Worm (Caenorhabditis elegans): Measurements from ENCODE around the gene ins-1.

ins-1 gene

ce11 chrIV:10453001-10453400 lies 16.5 kb downstream of the ins-1 start, which contains the start of gene F01D4.8:
F01D4.8 (minus strand) TSS chrIV:10453101.
- TF ChIP-seq F37B4.10 (GFP tag; IDR thresholded peaks at IDR 0.05) (no peak), lsl-1 (GFP tag; optimal IDR thresholded peaks at IDR 0.05) (no peak), gei-17 (GFP tag; optimal IDR thresholded peaks at IDR 0.05) (no peak), ccch-3 (GFP tag; optimal IDR thresholded peaks at IDR 0.05) (no peak), egl-44 (GFP tag; IDR thresholded peaks at IDR 0.05) (no peak), lsy-27 (tag; optimal IDR thresholded peaks at IDR 0.05; ENCODE audit: borderline replicate concordance, insufficient read depth) (no peak), rcor-1 (GFP tag; IDR thresholded peaks at IDR 0.05) (no peak), akir-1 (GFP tag; optimal IDR thresholded peaks at IDR 0.05) (no peak), let-607 (tag; optimal IDR thresholded peaks at IDR 0.05) (no peak), tbp1 (GFP tag; optimal IDR thresholded peaks at IDR 0.05) (no peak), hlh-26 (GFP tag; conservative IDR thresholded peaks at IDR 0.05) (no peak), F10E7.11 (tag; optimal IDR thresholded peaks at IDR 0.05) (no peak), F57C9.4 (tag; optimal IDR thresholded peaks at IDR 0.05) (no peak), nhr-27 (tag; optimal IDR thresholded peaks at IDR 0.05) (no peak), F57A8.1 (GFP tag; optimal IDR thresholded peaks at IDR 0.05) (no peak), rpc-1 (optimal IDR thresholded peaks at IDR 0.05) (no peak), rpc-1 (tag; optimal IDR thresholded peaks at IDR 0.05) (no peak)

ce11 chrIV:10457137-10457536 lies 20.6 kb downstream of the ins-1 start, which contains the start of gene srb-17:
srb-17 (minus strand) TSS chrIV:10457237.
- TF ChIP-seq mcd-1 (GFP tag; IDR thresholded peaks at IDR 0.05), result no peak
- TF ChIP-seq ztf-25 (GFP tag; IDR thresholded peaks at IDR 0.05), result no peak
- TF ChIP-seq F55B11.4 (tag; optimal IDR thresholded peaks at IDR 0.05; ENCODE audit: borderline replicate concordance, insufficient read depth), result no peak
- no peak for TF ChIP-seq die-1 (tag; optimal IDR thresholded peaks at IDR 0.05)
- no peak for TF ChIP-seq pbrm-1 (GFP tag; IDR thresholded peaks at IDR 0.05)
- no peak for TF ChIP-seq attf-3 (GFP tag; conservative IDR thresholded peaks at IDR 0.05)
- no peak for TF ChIP-seq F57C9.4 (tag; optimal IDR thresholded peaks at IDR 0.05)
- TF ChIP-seq lin-26 (GFP tag; IDR thresholded peaks at IDR 0.05), result no peak
- TF ChIP-seq sptf-2 (GFP tag; optimal IDR thresholded peaks at IDR 0.05), result no peak
- TF ChIP-seq madf-3 (GFP tag; IDR thresholded peaks at IDR 0.05), result no peak

- no peak for TF ChIP-seq mel-28 (tag; optimal IDR thresholded peaks at IDR 0.05; ENCODE audit: borderline replicate concordance)
- no peak for TF ChIP-seq madf-8 (GFP tag; conservative IDR thresholded peaks at IDR 0.05)
- TF ChIP-seq aptf-3 (GFP tag; IDR thresholded peaks at IDR 0.05), result no peak
- no peak for TF ChIP-seq B0261.1 (tag; optimal IDR thresholded peaks at IDR 0.05)
- TF ChIP-seq K12H6.12 (tag; optimal IDR thresholded peaks at IDR 0.05), result no peak
- no peak for TF ChIP-seq mcd-1 (GFP tag; IDR thresholded peaks at IDR 0.05)
- no peak for TF ChIP-seq ztf-6 (GFP tag; IDR thresholded peaks at IDR 0.05)
- no peak for TF ChIP-seq nhr-179 (tag; optimal IDR thresholded peaks at IDR 0.05)
- TF ChIP-seq F52B5.7 (tag; optimal IDR thresholded peaks at IDR 0.05), result no peak
- TF ChIP-seq Y56A3A.18 (GFP tag; IDR thresholded peaks at IDR 0.05), result no peak
- no peak for TF ChIP-seq ceh-58 (GFP tag; IDR thresholded peaks at IDR 0.05)
- no peak for TF ChIP-seq nhr-90 (tag; optimal IDR thresholded peaks at IDR 0.05)
- TF ChIP-seq unc-130 (GFP tag; optimal IDR thresholded peaks at IDR 0.05), result no peak
- TF ChIP-seq D2030.7 (GFP tag; IDR thresholded peaks at IDR 0.05), result no peak
Observed at ce11 chrIV:10461767-10462166, 25.3 kb downstream of the ins-1 start, which contains the start of gene mec-3. mec-3 (minus strand) TSS chrIV:10461867.
